Fruit fly (Drosophila melanogaster) S2 (cell line): ENCODE results near the gene CG7794.

ENCODE experiments used
- CG8478 ChIP-seq: fragments of >200 bp; optimal IDR thresholded peaks from 2 replicates; lab custom pipeline; 2018
- CTCF ChIP-seq, 2 experiments: fragments of >200 bp; optimal IDR thresholded peaks; 2 replicates each; lab custom pipeline; 2018

DNA sequence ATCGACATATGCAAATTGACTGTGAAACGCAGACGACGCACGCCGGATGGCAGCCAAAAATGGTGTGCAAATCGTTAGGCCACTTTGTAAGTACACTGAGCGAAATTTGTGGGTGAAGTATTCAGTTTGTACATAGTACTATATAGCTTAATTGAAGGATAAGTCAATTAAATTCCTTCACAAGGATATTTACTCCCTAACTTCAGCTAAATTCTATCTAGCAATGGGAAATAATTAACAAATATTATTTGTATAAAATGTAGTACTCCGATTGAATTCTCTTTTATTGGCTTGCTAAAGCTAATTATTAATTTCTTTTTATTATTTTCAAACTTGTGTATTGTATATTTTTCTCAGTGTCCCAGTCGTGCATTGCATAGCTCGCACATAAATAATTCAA is 5.6 kb downstream of the CG7794 start:
- no peak for TF ChIP-seq CG8478
- no peak for TF ChIP-seq CTCF (optimal IDR thresholded peaks at IDR 0.05; lab: Kevin White, UChicago)
